Fruit fly (Drosophila melanogaster) whole organism, embryonic: Measurements from ENCODE around the gene E2f1.

Source experiments
- ATbp ChIP-seq: fragments of 200-800 bp; sonication (Bioruptor generic); optimal IDR thresholded peaks from 2 replicates; lab custom pipeline; 2017; ENCODE audit warnings: missing biosample characterization, mild to moderate bottlenecking, missing genetic modification characterization, missing genetic modification reagents
- Atf6 ChIP-seq: fragments of 200-800 bp; sonication (Bioruptor generic); IDR thresholded peaks from 2 replicates; pipeline ENCODE4 v1.3.6; 2022; ENCODE audit warnings: missing biosample characterization, missing genetic modification characterization
- C15 ChIP-seq: fragments of 200-800 bp; sonication (Bioruptor generic); IDR thresholded peaks from 3 replicates; pipeline ENCODE4 v1.3.6; 2022; ENCODE audit warnings: missing biosample characterization, missing genetic modification characterization
- CG10565 ChIP-seq: fragments of 200-800 bp; sonication (Bioruptor generic); optimal IDR thresholded peaks from 3 replicates; lab custom pipeline; 2016; ENCODE audit warnings: missing biosample characterization, mild to moderate bottlenecking, missing genetic modification characterization
- CG11085 ChIP-seq: fragments of 200-800 bp; sonication (Bioruptor generic); IDR thresholded peaks from 2 replicates; pipeline ENCODE4 v1.3.6; 2022; ENCODE audit warnings: missing biosample characterization, missing genetic modification characterization
- CG11398 ChIP-seq: fragments of 200-800 bp; sonication (Bioruptor generic); optimal IDR thresholded peaks from 2 replicates; lab custom pipeline; 2016; ENCODE audit warnings: missing biosample characterization, missing genetic modification characterization
- CG14710 ChIP-seq: fragments of 200-800 bp; sonication (Bioruptor generic); optimal IDR thresholded peaks from 3 replicates; lab custom pipeline; 2019; ENCODE audit warnings: missing biosample characterization, mild to moderate bottlenecking, missing genetic modification characterization, moderate library complexity
- CG15269 ChIP-seq: fragments of 200-800 bp; sonication (Bioruptor generic); optimal IDR thresholded peaks from 2 replicates; lab custom pipeline; 2018; ENCODE audit warnings: missing biosample characterization, mild to moderate bottlenecking, missing genetic modification characterization, moderate library complexity
- CG17612 ChIP-seq: fragments of 200-800 bp; sonication (Bioruptor generic); IDR thresholded peaks from 2 replicates; pipeline ENCODE4 v1.3.6; 2022; ENCODE audit warnings: missing biosample characterization, missing genetic modification characterization
- CG18262 ChIP-seq: fragments of 200-800 bp; optimal IDR thresholded peaks from 3 replicates; lab custom pipeline; 2019; ENCODE audit warnings: missing biosample characterization, mild to moderate bottlenecking, missing genetic modification characterization, moderate library complexity
- CG18764 ChIP-seq: fragments of 200-800 bp; sonication (Bioruptor generic); optimal IDR thresholded peaks from 3 replicates; lab custom pipeline; 2016; ENCODE audit warnings: missing biosample characterization, missing genetic modification characterization
- CG30431 ChIP-seq: fragments of 200-800 bp; sonication (Bioruptor generic); optimal IDR thresholded peaks from 2 replicates; lab custom pipeline; 2017; ENCODE audit warnings: missing biosample characterization, missing genetic modification characterization
- CG32767 ChIP-seq: fragments of 200-800 bp; sonication (Bioruptor generic); IDR thresholded peaks from 2 replicates; pipeline ENCODE4 v1.3.6; 2022; ENCODE audit warnings: missing biosample characterization, missing genetic modification characterization
- CG4282 ChIP-seq: fragments of 200-800 bp; sonication (Bioruptor generic); optimal IDR thresholded peaks from 2 replicates; lab custom pipeline; 2016; ENCODE audit warnings: missing biosample characterization, missing genetic modification characterization
- CG4424 ChIP-seq: fragments of 200-800 bp; sonication (Bioruptor generic); optimal IDR thresholded peaks from 3 replicates; lab custom pipeline; 2016; ENCODE audit warnings: missing biosample characterization, missing genetic modification characterization
- CG7786 ChIP-seq: fragments of 200-800 bp; sonication (Bioruptor generic); optimal IDR thresholded peaks from 2 replicates; lab custom pipeline; 2016; ENCODE audit warnings: missing biosample characterization, missing genetic modification characterization
- CG7928 ChIP-seq: fragments of 200-800 bp; sonication (Bioruptor generic); optimal IDR thresholded peaks from 2 replicates; lab custom pipeline; 2017; ENCODE audit warnings: missing biosample characterization, mild to moderate bottlenecking, missing genetic modification characterization
- CG7987 ChIP-seq: fragments of 200-800 bp; sonication (Bioruptor generic); optimal IDR thresholded peaks from 2 replicates; lab custom pipeline; 2018; ENCODE audit warnings: missing biosample characterization, mild to moderate bottlenecking, missing genetic modification characterization, moderate library complexity
- CG8290 ChIP-seq, 3 experiments: fragments of 200-800 bp; sonication (Bioruptor generic); optimal IDR thresholded peaks; 2 replicates each; lab custom pipeline; 2016 to 2019; ENCODE audit warnings: missing biosample characterization in 3 of 3, missing genetic modification characterization in 3 of 3, mild to moderate bottlenecking in 2 of 3, moderate library complexity in 1 of 3
- CG8478 ChIP-seq: fragments of >200 bp; optimal IDR thresholded peaks from 2 replicates; lab custom pipeline; 2018
- CG9932 ChIP-seq: fragments of 200-800 bp; sonication (Bioruptor generic); IDR thresholded peaks from 2 replicates; pipeline ENCODE4 v1.3.6; 2022; ENCODE audit warnings: missing biosample characterization, missing genetic modification characterization
- Chrac-16 ChIP-seq: fragments of 200-800 bp; sonication (Bioruptor generic); optimal IDR thresholded peaks from 3 replicates; lab custom pipeline; 2016; ENCODE audit warnings: missing biosample characterization, missing genetic modification characterization
- Dip3 ChIP-seq: fragments of 200-800 bp; sonication (Bioruptor generic); optimal IDR thresholded peaks from 3 replicates; lab custom pipeline; 2016; ENCODE audit warnings: missing biosample characterization, missing genetic modification characterization
- Doc2 ChIP-seq: fragments of 200-800 bp; sonication (Bioruptor generic); IDR thresholded peaks from 2 replicates; pipeline ENCODE4 v1.3.6; 2022; ENCODE audit warnings: missing biosample characterization, missing genetic modification characterization
- ERR ChIP-seq: fragments of 200-800 bp; sonication (Bioruptor generic); optimal IDR thresholded peaks from 2 replicates; lab custom pipeline; 2016; ENCODE audit warnings: missing biosample characterization, missing genetic modification characterization
- Eip74EF ChIP-seq, 2 experiments: fragments of 200-800 bp in 1 of 2; fragments of >200 bp in 1 of 2; sonication (Bioruptor generic) in 1 of 2; optimal IDR thresholded peaks; 2 replicates each; lab custom pipeline; 2017 to 2019; ENCODE audit warnings: missing biosample characterization in 2 of 2, missing genetic modification characterization in 2 of 2, mild to moderate bottlenecking in 1 of 2, moderate library complexity in 1 of 2
- Hr3 ChIP-seq: fragments of 200-800 bp; sonication (Bioruptor generic); optimal IDR thresholded peaks from 3 replicates; lab custom pipeline; 2016; ENCODE audit warnings: missing biosample characterization, missing genetic modification characterization
- Hr39 ChIP-seq: fragments of >200 bp; optimal IDR thresholded peaks from 2 replicates; lab custom pipeline; 2017
- Poxn ChIP-seq: fragments of 200-800 bp; sonication (Bioruptor generic); IDR thresholded peaks from 2 replicates; pipeline ENCODE4 v1.3.6; 2022; ENCODE audit warnings: missing biosample characterization, missing genetic modification characterization
- Ptx1 ChIP-seq: fragments of 200-800 bp; sonication (Bioruptor generic); IDR thresholded peaks from 2 replicates; pipeline ENCODE4 v1.3.6; 2022; ENCODE audit warnings: missing biosample characterization, missing genetic modification characterization
- ac ChIP-seq: fragments of 200-800 bp; sonication (Bioruptor generic); optimal IDR thresholded peaks from 3 replicates; lab custom pipeline; 2017; ENCODE audit warnings: missing biosample characterization, mild to moderate bottlenecking, missing genetic modification characterization
- ase ChIP-seq: fragments of 200-800 bp; sonication (Bioruptor generic); IDR thresholded peaks from 3 replicates; pipeline ENCODE4 v1.3.6; 2022; ENCODE audit warnings: missing biosample characterization, missing genetic modification characterization
- cad ChIP-seq: fragments of >200 bp; optimal IDR thresholded peaks from 2 replicates; lab custom pipeline; 2017; ENCODE audit warnings: missing biosample characterization, missing genetic modification characterization
- cato ChIP-seq: fragments of 200-800 bp; sonication (Bioruptor generic); optimal IDR thresholded peaks from 2 replicates; lab custom pipeline; 2016; ENCODE audit warnings: missing biosample characterization, missing genetic modification characterization, borderline replicate concordance
- chinmo ChIP-seq: fragments of 200-800 bp; sonication (Bioruptor generic); IDR thresholded peaks from 4 replicates; pipeline ENCODE4 v1.3.6; 2022; ENCODE audit warnings: missing biosample characterization, missing genetic modification characterization; ENCODE audit not compliant: partially characterized antibody
- chm ChIP-seq: fragments of 200-800 bp; sonication (Bioruptor generic); IDR thresholded peaks from 2 replicates; pipeline ENCODE4 v1.3.6; 2022; ENCODE audit warnings: missing biosample characterization, missing genetic modification characterization
- exex ChIP-seq: fragments of 200-800 bp; sonication (Bioruptor generic); optimal IDR thresholded peaks from 4 replicates; lab custom pipeline; 2018; ENCODE audit warnings: missing biosample characterization, mild to moderate bottlenecking, missing genetic modification characterization, moderate library complexity
- fd64A ChIP-seq: fragments of 200-800 bp; sonication (Bioruptor generic); optimal IDR thresholded peaks from 3 replicates; lab custom pipeline; 2018; ENCODE audit warnings: missing biosample characterization, mild to moderate bottlenecking, missing genetic modification characterization
- gfzf ChIP-seq: fragments of 200-800 bp; sonication (Bioruptor generic); optimal IDR thresholded peaks from 2 replicates; lab custom pipeline; 2016; ENCODE audit warnings: missing biosample characterization, mild to moderate bottlenecking, missing genetic modification characterization, moderate library complexity
- lov ChIP-seq, 2 experiments: fragments of 200-800 bp in 1 of 2; fragments of >200 bp in 1 of 2; sonication (Bioruptor generic) in 1 of 2; IDR thresholded peaks in 1 of 2; optimal IDR thresholded peaks in 1 of 2; 2 replicates in 1 of 2; 3 replicates in 1 of 2; pipeline versions ENCODE4 v1.3.6 to Lab custom; 2017 to 2022; ENCODE audit warnings: missing biosample characterization in 1 of 2, missing genetic modification characterization in 1 of 2
- mirr ChIP-seq: fragments of 200-800 bp; sonication (Bioruptor generic); optimal IDR thresholded peaks from 3 replicates; lab custom pipeline; 2018; ENCODE audit warnings: missing biosample characterization, mild to moderate bottlenecking, missing genetic modification characterization
- oc ChIP-seq: fragments of 200-800 bp; sonication (Bioruptor generic); optimal IDR thresholded peaks from 2 replicates; lab custom pipeline; 2018; ENCODE audit warnings: missing biosample characterization, mild to moderate bottlenecking, missing genetic modification characterization, moderate library complexity
- rib ChIP-seq: fragments of 200-800 bp; sonication (Bioruptor generic); IDR thresholded peaks from 2 replicates; pipeline ENCODE4 v1.3.6; 2022; ENCODE audit warnings: missing biosample characterization, missing genetic modification characterization
- seq ChIP-seq: fragments of 200-800 bp; sonication (Bioruptor generic); IDR thresholded peaks from 2 replicates; pipeline ENCODE4 v1.3.6; 2022; ENCODE audit warnings: missing biosample characterization, missing genetic modification characterization
- slou ChIP-seq: fragments of 200-800 bp; sonication (Bioruptor generic); optimal IDR thresholded peaks from 3 replicates; lab custom pipeline; 2016; ENCODE audit warnings: missing biosample characterization, missing genetic modification characterization
- sr ChIP-seq: fragments of 200-800 bp; sonication (Bioruptor generic); IDR thresholded peaks from 3 replicates; pipeline ENCODE4 v1.3.6; 2022; ENCODE audit warnings: missing biosample characterization, missing genetic modification characterization
- tap ChIP-seq: fragments of 200-800 bp; optimal IDR thresholded peaks from 3 replicates; lab custom pipeline; 2019; ENCODE audit warnings: missing biosample characterization, mild to moderate bottlenecking, missing genetic modification characterization, moderate library complexity
- wor ChIP-seq: fragments of 200-800 bp; sonication (Bioruptor generic); IDR thresholded peaks from 2 replicates; pipeline ENCODE4 v1.3.6; 2022; ENCODE audit warnings: missing biosample characterization, missing genetic modification characterization
- zf30C ChIP-seq: fragments of 200-800 bp; sonication (Bioruptor generic); optimal IDR thresholded peaks from 3 replicates; lab custom pipeline; 2018; ENCODE audit warnings: missing biosample characterization, mild to moderate bottlenecking, missing genetic modification characterization

Gene E2f1

DNA sequence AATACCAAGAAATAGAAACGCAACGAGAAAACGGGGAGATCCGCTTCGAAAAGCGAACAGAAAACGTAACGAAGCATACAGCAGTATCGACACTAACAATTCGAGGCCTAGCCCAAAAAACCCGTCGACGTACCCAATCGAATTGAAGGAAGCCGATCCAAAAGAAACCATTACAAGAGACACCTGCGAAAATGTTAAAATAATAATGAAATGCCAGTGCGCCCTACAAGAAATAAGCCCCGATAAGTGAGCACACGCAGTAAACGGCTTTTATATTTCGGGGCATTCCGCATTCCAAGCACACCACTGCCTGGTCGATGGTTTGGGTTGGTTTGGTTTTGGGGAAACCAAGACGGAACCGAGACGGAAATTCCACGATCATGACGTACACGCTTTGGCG lies 74.3 kb downstream of the E2f1 start (continued):
- TF ChIP-seq chinmo (GFP tag; lab: Robert Waterston, UW) (0 out of 4 replicates have a peak, but pooled peaks have one; percentile 50), ATbp (GFP tag; lab: Kevin White, UChicago) (no peak), CG4282 (GFP tag; lab: Kevin White, UChicago) (no peak), Doc2 (GFP tag; lab: Robert Waterston, UW) (no peak), CG8290 (GFP tag; optimal IDR thresholded peaks at IDR 0.05; lab: Kevin White, UChicago) (no peak), CG8290 (tag; optimal IDR thresholded peaks at IDR 0.05; lab: Kevin White, UChicago) (peak in 1 of 2 experiments; percentile 29), lov (optimal IDR thresholded peaks at IDR 0.05; lab: Kevin White, UChicago) (no peak), lov (GFP tag; IDR thresholded peaks at IDR 0.05; lab: Robert Waterston, UW) (no peak), Atf6 (GFP tag; lab: Robert Waterston, UW) (peak; percentile 43; the same call in 1 of the 2 replicates), wor (no peak), rib (GFP tag; lab: Robert Waterston, UW) (no peak), CG15269 (tag; lab: Kevin White, UChicago) (peak; percentile 56), tap (tag; lab: Kevin White, UChicago) (no peak), mirr (GFP tag; lab: Kevin White, UChicago) (peak; percentile 25), oc (tag; lab: Kevin White, UChicago) (peak; percentile 50), sr (GFP tag; lab: Robert Waterston, UW) (no peak), Eip74EF (GFP tag; optimal IDR thresholded peaks at IDR 0.05; lab: Kevin White, UChicago) (peak in 1 of 2 experiments; percentile 44), CG17612 (GFP tag; lab: Robert Waterston, UW) (no peak), CG7928 (GFP tag; lab: Kevin White, UChicago) (no peak)

DNA sequence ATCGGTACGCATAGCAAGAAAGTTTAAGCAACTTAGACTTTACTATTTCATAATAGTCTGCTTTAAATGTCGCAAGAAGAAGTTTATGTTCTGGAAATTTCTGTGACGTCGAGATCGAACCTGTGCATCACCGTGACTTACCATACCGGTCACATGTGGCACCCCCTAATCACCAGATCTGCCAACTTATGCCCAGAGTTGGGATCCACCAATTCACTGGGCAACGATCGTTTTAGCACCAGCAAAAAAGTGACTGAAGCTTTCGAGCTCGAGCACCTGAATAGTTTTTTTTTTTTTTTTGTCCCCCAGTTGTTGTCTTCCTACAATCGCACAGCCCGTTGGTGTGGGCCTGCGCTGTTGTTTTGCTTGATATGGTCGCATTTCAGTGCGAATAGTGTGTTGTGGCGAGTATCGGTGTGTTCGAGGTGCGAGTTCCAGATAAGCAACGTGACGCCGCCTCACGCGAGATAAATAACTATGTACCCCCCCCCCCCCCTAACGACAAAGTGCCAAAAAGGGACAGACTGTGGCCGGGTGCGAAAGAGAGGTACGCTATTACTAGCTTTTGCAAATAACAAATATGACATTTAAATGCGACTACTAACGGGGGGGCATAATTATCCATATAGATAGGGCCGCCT lies 76.3 kb downstream of the E2f1 start:
- TF ChIP-seq slou (GFP tag; lab: Kevin White, UChicago) (no peak), exex (tag; lab: Kevin White, UChicago) (peak; percentile 67), fd64A (GFP tag; lab: Kevin White, UChicago) (no peak), gfzf (GFP tag; lab: Kevin White, UChicago) (no peak), Dip3 (no peak), CG18262 (no peak), CG8478 (lab: Kevin White, UChicago) (no peak), Hr39 (lab: Kevin White, UChicago) (no peak), ac (no peak), chm (GFP tag; lab: Robert Waterston, UW) (no peak), ase (no peak), CG11398 (GFP tag; lab: Kevin White, UChicago) (no peak), CG9932 (GFP tag; lab: Robert Waterston, UW) (peak; percentile 25; the same call in 1 of the 2 replicates), CG30431 (GFP tag; lab: Kevin White, UChicago) (no peak), Poxn (GFP tag; lab: Robert Waterston, UW) (no peak), Hr3 (GFP tag; lab: Kevin White, UChicago) (no peak), CG4424 (no peak), seq (GFP tag; lab: Robert Waterston, UW) (no peak), Ptx1 (no peak), CG7786 (no peak), cad (no peak), CG7987 (no peak), Chrac-16 (GFP tag; lab: Kevin White, UChicago) (no peak), CG18764 (GFP tag; lab: Kevin White, UChicago) (no peak), zf30C (no peak), CG11085 (GFP tag; lab: Robert Waterston, UW) (no peak), CG14710 (tag; lab: Kevin White, UChicago) (no peak), CG10565 (GFP tag; lab: Kevin White, UChicago) (no peak), cato (GFP tag; lab: Kevin White, UChicago) (no peak), CG32767 (no peak), C15 (GFP tag; lab: Robert Waterston, UW) (no peak), lov (optimal IDR thresholded peaks at IDR 0.05; lab: Kevin White, UChicago) (no peak), lov (GFP tag; IDR thresholded peaks at IDR 0.05; lab: Robert Waterston, UW) (no peak), ERR (GFP tag; lab: Kevin White, UChicago) (no peak)
